Worm (Caenorhabditis elegans) whole organism, L4 larva: ENCODE results near the gene F16G10.11.
A peak's percentile ranks its signal among the peaks of the same experiment; 100 is the strongest.

Experiments
- D1046.2 ChIP-seq: fragments of 200-800 bp; sonication (Bioruptor generic); IDR thresholded peaks from 2 replicates; pipeline ENCODE4 v1.3.6; 2022; ENCODE audit warnings: missing genetic modification characterization, missing compliant biosample characterization
- F10B5.3 ChIP-seq: sonication (generic microtip); optimal IDR thresholded peaks from 2 replicates; lab custom pipeline; 2016; ENCODE audit warnings: mild to moderate bottlenecking, missing genetic modification characterization, missing compliant biosample characterization
- F26F4.8 ChIP-seq: fragments of 200-800 bp; sonication (Bioruptor generic); conservative IDR thresholded peaks from 2 replicates; pipeline ENCODE4 v1.3.6; 2022; ENCODE audit warnings: missing genetic modification characterization, missing compliant biosample characterization
- F44E2.7 ChIP-seq: fragments of 200-800 bp; sonication (Bioruptor generic); IDR thresholded peaks from 2 replicates; pipeline ENCODE4 v2.1.2; 2022; ENCODE audit warnings: missing genetic modification characterization, missing compliant biosample characterization
- F49E8.2 ChIP-seq: sonication (generic microtip); optimal IDR thresholded peaks from 2 replicates; lab custom pipeline; 2016; ENCODE audit warnings: missing compliant biosample characterization, mild to moderate bottlenecking, missing genetic modification characterization, borderline replicate concordance
- T26A8.4 ChIP-seq: fragments of 200-800 bp; sonication (Bioruptor generic); IDR thresholded peaks from 2 replicates; pipeline ENCODE4 v1.3.6; 2022; ENCODE audit warnings: missing genetic modification characterization, missing compliant biosample characterization
- Y48G9A.11 ChIP-seq: fragments of 200-800 bp; sonication (Bioruptor generic); IDR thresholded peaks from 2 replicates; pipeline ENCODE4 v1.3.6; 2022; ENCODE audit warnings: missing genetic modification reagents, missing genetic modification characterization, missing compliant biosample characterization
- Y75B8A.6 ChIP-seq: fragments of 200-800 bp; sonication (Bioruptor generic); IDR thresholded peaks from 2 replicates; pipeline ENCODE4 v1.3.6; 2022; ENCODE audit warnings: missing genetic modification reagents, missing genetic modification characterization, missing compliant biosample characterization
- ZK337.2 ChIP-seq: fragments of 200-800 bp; sonication (Bioruptor generic); IDR thresholded peaks from 2 replicates; pipeline ENCODE4 v1.3.6; 2022; ENCODE audit warnings: missing genetic modification reagents, missing genetic modification characterization, missing compliant biosample characterization
- ama-1 ChIP-seq: fragments of 150-350 bp; optimal IDR thresholded peaks from 2 replicates; lab custom pipeline; 2014; ENCODE audit warnings: inconsistent platforms, mixed read lengths
- attf-4 ChIP-seq: sonication (generic microtip); optimal IDR thresholded peaks from 3 replicates; lab custom pipeline; 2017; ENCODE audit warnings: missing biosample characterization, missing genetic modification characterization
- ceh-28 ChIP-seq: fragments of 150-350 bp; optimal IDR thresholded peaks from 2 replicates; lab custom pipeline; 2014; ENCODE audit warnings: missing biosample characterization, missing genetic modification reagents, missing genetic modification characterization
- ceh-32 ChIP-seq: sonication (generic microtip); optimal IDR thresholded peaks from 2 replicates; lab custom pipeline; 2016; ENCODE audit warnings: mild to moderate bottlenecking, missing genetic modification characterization, missing compliant biosample characterization; ENCODE audit not compliant: poor library complexity
- ceh-44 ChIP-seq: fragments of 200-800 bp; sonication (Bioruptor generic); IDR thresholded peaks from 2 replicates; pipeline ENCODE4 v1.3.6; 2022; ENCODE audit warnings: missing genetic modification reagents, missing genetic modification characterization, missing compliant biosample characterization
- daf-19 ChIP-seq: fragments of 200-800 bp; sonication (Bioruptor generic); conservative IDR thresholded peaks from 2 replicates; pipeline ENCODE4 v1.3.6; 2022; ENCODE audit warnings: missing genetic modification characterization, missing compliant biosample characterization
- dmd-8 ChIP-seq: fragments of 200-800 bp; sonication (Bioruptor generic); IDR thresholded peaks from 2 replicates; pipeline ENCODE4 v1.3.6; 2022; ENCODE audit warnings: missing genetic modification characterization, missing compliant biosample characterization
- dpl-1 ChIP-seq: fragments of 150-350 bp; optimal IDR thresholded peaks from 2 replicates; lab custom pipeline; 2014; ENCODE audit warnings: missing biosample characterization, missing genetic modification reagents, missing genetic modification characterization
- dve-1 ChIP-seq: sonication (generic microtip); optimal IDR thresholded peaks from 2 replicates; lab custom pipeline; 2017; ENCODE audit warnings: antibody characterized with exemption, mild to moderate bottlenecking, missing genetic modification characterization, missing compliant biosample characterization; ENCODE audit not compliant: insufficient read depth
- egl-27 ChIP-seq: sonication (generic microtip); optimal IDR thresholded peaks from 3 replicates; lab custom pipeline; 2017; ENCODE audit warnings: missing biosample characterization, missing genetic modification reagents, missing genetic modification characterization
- hif-1 ChIP-seq, 2 experiments: sonication (generic microtip); optimal IDR thresholded peaks; 2 replicates each; lab custom pipeline; 2016 to 2017; ENCODE audit warnings: missing compliant biosample characterization in 2 of 2, missing genetic modification characterization in 2 of 2, missing genetic modification reagents in 2 of 2, missing genotype in 2 of 2, mild to moderate bottlenecking in 1 of 2
- hmg-1.1 ChIP-seq: fragments of 200-800 bp; sonication (Bioruptor generic); IDR thresholded peaks from 2 replicates; pipeline ENCODE4 v1.3.6; 2022; ENCODE audit warnings: missing genetic modification reagents, missing genetic modification characterization, missing compliant biosample characterization
- lin-1 ChIP-seq: fragments of 200-800 bp; sonication (Bioruptor generic); IDR thresholded peaks from 2 replicates; pipeline ENCODE4 v1.3.6; 2022; ENCODE audit warnings: missing genetic modification reagents, missing genetic modification characterization, missing compliant biosample characterization
- lin-15B ChIP-seq: fragments of 150-350 bp; sonication (generic microtip); optimal IDR thresholded peaks from 3 replicates; lab custom pipeline; 2014; ENCODE audit warnings: missing biosample characterization, missing genetic modification characterization
- lin-39 ChIP-seq: fragments of 150-350 bp; optimal IDR thresholded peaks from 2 replicates; lab custom pipeline; 2014; ENCODE audit warnings: missing biosample characterization, missing genetic modification reagents, missing genetic modification characterization
- lir-3 ChIP-seq: sonication (generic microtip); optimal IDR thresholded peaks from 2 replicates; lab custom pipeline; 2016; ENCODE audit warnings: mild to moderate bottlenecking, missing genetic modification characterization, missing compliant biosample characterization
- madf-9 ChIP-seq: fragments of 200-800 bp; sonication (Bioruptor generic); conservative IDR thresholded peaks from 2 replicates; pipeline ENCODE4 v1.3.6; 2022; ENCODE audit warnings: missing genetic modification reagents, missing genetic modification characterization, missing compliant biosample characterization
- mep-1 ChIP-seq: fragments of 150-350 bp; sonication (generic microtip); optimal IDR thresholded peaks from 3 replicates; lab custom pipeline; 2014; ENCODE audit warnings: missing biosample characterization, missing genetic modification characterization
- mxl-2 ChIP-seq: fragments of 200-800 bp; sonication (Bioruptor generic); conservative IDR thresholded peaks from 2 replicates; pipeline ENCODE4 v1.3.6; 2022; ENCODE audit warnings: missing genetic modification reagents, missing genetic modification characterization, missing compliant biosample characterization
- nhr-102 ChIP-seq: sonication (generic microtip); optimal IDR thresholded peaks from 2 replicates; lab custom pipeline; 2016; ENCODE audit warnings: mild to moderate bottlenecking, missing genetic modification characterization, moderate library complexity, missing compliant biosample characterization
- nhr-111 ChIP-seq: fragments of 200-800 bp; sonication (Bioruptor generic); optimal IDR thresholded peaks from 2 replicates; lab custom pipeline; 2018; ENCODE audit warnings: mild to moderate bottlenecking, missing genetic modification characterization, missing compliant biosample characterization
- nhr-25 ChIP-seq: sonication (generic microtip); optimal IDR thresholded peaks from 2 replicates; lab custom pipeline; 2017; ENCODE audit warnings: missing genetic modification characterization, mild to moderate bottlenecking, missing compliant biosample characterization, antibody characterized with exemption, moderate library complexity, borderline replicate concordance; ENCODE audit not compliant: insufficient read depth
- nhr-28 ChIP-seq: fragments of 150-350 bp; optimal IDR thresholded peaks from 2 replicates; lab custom pipeline; 2014; ENCODE audit warnings: missing biosample characterization, missing genetic modification characterization
- nhr-42 ChIP-seq: fragments of 200-800 bp; sonication (Bioruptor generic); IDR thresholded peaks from 2 replicates; pipeline ENCODE4 v1.3.6; 2022; ENCODE audit warnings: missing genetic modification characterization, missing compliant biosample characterization
- nhr-6 ChIP-seq: fragments of 150-350 bp; optimal IDR thresholded peaks from 2 replicates; lab custom pipeline; 2014; ENCODE audit warnings: missing biosample characterization, missing genetic modification characterization
- nhr-76 ChIP-seq: fragments of 150-350 bp; optimal IDR thresholded peaks from 2 replicates; lab custom pipeline; 2014; ENCODE audit warnings: missing biosample characterization, missing genetic modification characterization
- pqm-1 ChIP-seq: sonication (generic microtip); optimal IDR thresholded peaks from 2 replicates; lab custom pipeline; 2017; ENCODE audit warnings: missing biosample characterization, missing genetic modification characterization
- rbr-2 ChIP-seq: sonication (generic microtip); optimal IDR thresholded peaks from 2 replicates; lab custom pipeline; 2016; ENCODE audit warnings: missing genotype, missing genetic modification characterization, missing compliant biosample characterization
- saeg-2 ChIP-seq: fragments of 200-800 bp; sonication (Bioruptor generic); IDR thresholded peaks from 2 replicates; pipeline ENCODE4 v1.3.6; 2022; ENCODE audit warnings: missing genetic modification reagents, missing genetic modification characterization, missing compliant biosample characterization
- set-16 ChIP-seq: fragments of 200-800 bp; sonication (Bioruptor generic); IDR thresholded peaks from 2 replicates; pipeline ENCODE4 v1.3.6; 2022; ENCODE audit warnings: missing genetic modification reagents, missing genetic modification characterization, missing compliant biosample characterization
- snpc-1.2 ChIP-seq: fragments of 200-800 bp; sonication (Bioruptor generic); IDR thresholded peaks from 2 replicates; pipeline ENCODE4 v1.3.6; 2022; ENCODE audit warnings: missing genetic modification reagents, missing genetic modification characterization, missing compliant biosample characterization
- snpc-4 ChIP-seq: fragments of 150-350 bp; optimal IDR thresholded peaks from 2 replicates; lab custom pipeline; 2014; ENCODE audit warnings: missing biosample characterization, missing genetic modification characterization
- spr-1 ChIP-seq: sonication (generic microtip); optimal IDR thresholded peaks from 2 replicates; lab custom pipeline; 2016; ENCODE audit warnings: mild to moderate bottlenecking, missing genetic modification characterization, missing compliant biosample characterization
- spr-3 ChIP-seq: fragments of 200-800 bp; sonication (Bioruptor generic); optimal IDR thresholded peaks from 2 replicates; lab custom pipeline; 2018; ENCODE audit warnings: mild to moderate bottlenecking, missing genetic modification characterization, missing compliant biosample characterization
- unc-130 ChIP-seq: sonication (generic microtip); optimal IDR thresholded peaks from 2 replicates; lab custom pipeline; 2016; ENCODE audit warnings: missing genetic modification reagents, missing genetic modification characterization, missing compliant biosample characterization
- unc-39 ChIP-seq: sonication (generic microtip); optimal IDR thresholded peaks from 2 replicates; lab custom pipeline; 2017; ENCODE audit warnings: missing biosample characterization, missing genetic modification characterization
- zfp-2 ChIP-seq: sonication (generic microtip); optimal IDR thresholded peaks from 2 replicates; lab custom pipeline; 2016; ENCODE audit warnings: mild to moderate bottlenecking, missing genetic modification characterization, missing compliant biosample characterization
- zip-11 ChIP-seq: fragments of 200-800 bp; sonication (Bioruptor generic); IDR thresholded peaks from 2 replicates; pipeline ENCODE4 v1.3.6; 2022; ENCODE audit warnings: missing genetic modification characterization, missing compliant biosample characterization
- zip-2 ChIP-seq: fragments of 150-350 bp; optimal IDR thresholded peaks from 2 replicates; lab custom pipeline; 2014; ENCODE audit warnings: missing biosample characterization, missing genetic modification characterization

F16G10.11 gene

ce11 chrII:2379673-2380072, 14.0 kb downstream of the F16G10.11 start:
- TF ChIP-seq unc-39 (tag; lab: Kevin White, UChicago) (no peak), F44E2.7 (GFP tag; lab: Robert Waterston, UW) (no peak), set-16 (peak; percentile 83)

ce11 chrII:2378465-2379009, 15.2 kb downstream of the F16G10.11 start:
- TF ChIP-seq snpc-1.2, result no peak
- TF ChIP-seq ceh-44 (GFP tag; lab: Robert Waterston, UW), result no peak
- no peak; the same call in 1 of the 2 replicates for TF ChIP-seq dmd-8 (GFP tag; lab: Robert Waterston, UW)
- TF ChIP-seq spr-1 (tag; lab: Kevin White, UChicago), result peak; percentile 29
- peak; percentile 77; the same call in 1 of the 2 replicates for TF ChIP-seq saeg-2 (GFP tag; lab: Robert Waterston, UW)
- no peak for TF ChIP-seq zip-11 (GFP tag; lab: Robert Waterston, UW)
- peak; percentile 97 for TF ChIP-seq nhr-102 (tag; lab: Kevin White, UChicago)
- TF ChIP-seq dve-1 (tag; lab: Kevin White, UChicago), result peak; percentile 91
- no peak for TF ChIP-seq nhr-25
- TF ChIP-seq nhr-76 (tag; lab: Kevin White, UChicago), result no peak
- no peak for TF ChIP-seq snpc-4 (tag; lab: Kevin White, UChicago)
- TF ChIP-seq unc-39 (tag; lab: Kevin White, UChicago), result no peak
- no peak for TF ChIP-seq Y48G9A.11 (GFP tag; lab: Robert Waterston, UW)
- no peak for TF ChIP-seq hif-1 (tag; optimal IDR thresholded peaks at IDR 0.05; lab: Kevin White, UChicago)
- 0 out of 2 replicates have a peak, but pooled peaks have one; percentile 29 for TF ChIP-seq hmg-1.1 (GFP tag; lab: Robert Waterston, UW)
- TF ChIP-seq mxl-2 (GFP tag; lab: Robert Waterston, UW), result no peak
- peak; percentile 55; the same call in 1 of the 2 replicates for TF ChIP-seq T26A8.4
- no peak for TF ChIP-seq D1046.2 (GFP tag; lab: Robert Waterston, UW)
- no peak for TF ChIP-seq zip-2 (tag; lab: Kevin White, UChicago)
- peak; percentile 81 for TF ChIP-seq nhr-42
- TF ChIP-seq zfp-2, result no peak
- TF ChIP-seq ama-1, result no peak
- no peak for TF ChIP-seq F44E2.7 (GFP tag; lab: Robert Waterston, UW)
- no peak for TF ChIP-seq nhr-111
- peak; percentile 100 for TF ChIP-seq pqm-1 (tag; lab: Kevin White, UChicago)
- no peak for TF ChIP-seq attf-4 (tag; lab: Kevin White, UChicago)
- no peak for TF ChIP-seq lin-39
- no peak for TF ChIP-seq ceh-32 (tag; lab: Kevin White, UChicago)
- TF ChIP-seq lir-3 (tag; lab: Kevin White, UChicago), result no peak
- peak; percentile 35 for TF ChIP-seq dpl-1
- TF ChIP-seq spr-3 (GFP tag; lab: Kevin White, UChicago), result no peak
- no peak for TF ChIP-seq mep-1 (tag; lab: Kevin White, UChicago)
- TF ChIP-seq lin-1 (GFP tag; lab: Robert Waterston, UW), result peak; percentile 98
- 0 out of 2 replicates have a peak, but pooled peaks have one; percentile 31 for TF ChIP-seq ZK337.2 (GFP tag; lab: Robert Waterston, UW)
- TF ChIP-seq daf-19 (GFP tag; lab: Robert Waterston, UW), result no peak
- TF ChIP-seq rbr-2, result no peak
- TF ChIP-seq set-16, result no peak
- TF ChIP-seq lin-15B (tag; lab: Kevin White, UChicago), result no peak
- TF ChIP-seq ceh-28, result no peak
- TF ChIP-seq unc-130 (GFP tag; lab: Kevin White, UChicago), result no peak
- TF ChIP-seq egl-27 (tag; lab: Kevin White, UChicago), result no peak
- no peak for TF ChIP-seq F26F4.8 (GFP tag; lab: Robert Waterston, UW)
- TF ChIP-seq F49E8.2 (tag; lab: Kevin White, UChicago), result no peak
- no peak for TF ChIP-seq F10B5.3 (tag; lab: Kevin White, UChicago)
- 0 out of 2 replicates have a peak, but pooled peaks have one; percentile 7 for TF ChIP-seq madf-9 (GFP tag; lab: Robert Waterston, UW)
- TF ChIP-seq nhr-6 (tag; lab: Kevin White, UChicago), result peak; percentile 51
- peak; percentile 58; the same call in 1 of the 2 replicates for TF ChIP-seq Y75B8A.6 (GFP tag; lab: Robert Waterston, UW)
- peak; percentile 95 for TF ChIP-seq nhr-28 (tag; lab: Kevin White, UChicago)
